Worm (Caenorhabditis elegans) whole organism, midembryonic: ENCODE results near the gene odr-8.

ENCODE experiments used
- cog-1 ChIP-seq: sonication (generic microtip); optimal IDR thresholded peaks from 2 replicates; lab custom pipeline; 2016; ENCODE audit warnings: missing genetic modification characterization, missing compliant biosample characterization
- flt-1 ChIP-seq: fragments of 200-800 bp; sonication (Bioruptor generic); IDR thresholded peaks from 2 replicates; pipeline ENCODE4 v1.3.6; 2022; ENCODE audit warnings: missing genetic modification characterization, missing compliant biosample characterization
- med-1 ChIP-seq: sonication (generic microtip); optimal IDR thresholded peaks from 2 replicates; lab custom pipeline; 2017; ENCODE audit warnings: missing genetic modification characterization, mild to moderate bottlenecking, missing compliant biosample characterization, antibody characterized with exemption, missing genetic modification reagents; ENCODE audit not compliant: insufficient read depth
- ztf-23 ChIP-seq: fragments of 200-800 bp; sonication (Bioruptor generic); IDR thresholded peaks from 2 replicates; pipeline ENCODE4 v1.3.6; 2022; ENCODE audit warnings: missing genetic modification reagents, missing genetic modification characterization, missing compliant biosample characterization
- ztf-29 ChIP-seq: fragments of 200-800 bp; sonication (Bioruptor generic); IDR thresholded peaks from 2 replicates; pipeline ENCODE4 v1.3.6; 2022; ENCODE audit warnings: missing genetic modification reagents, missing genetic modification characterization, missing compliant biosample characterization

DNA sequence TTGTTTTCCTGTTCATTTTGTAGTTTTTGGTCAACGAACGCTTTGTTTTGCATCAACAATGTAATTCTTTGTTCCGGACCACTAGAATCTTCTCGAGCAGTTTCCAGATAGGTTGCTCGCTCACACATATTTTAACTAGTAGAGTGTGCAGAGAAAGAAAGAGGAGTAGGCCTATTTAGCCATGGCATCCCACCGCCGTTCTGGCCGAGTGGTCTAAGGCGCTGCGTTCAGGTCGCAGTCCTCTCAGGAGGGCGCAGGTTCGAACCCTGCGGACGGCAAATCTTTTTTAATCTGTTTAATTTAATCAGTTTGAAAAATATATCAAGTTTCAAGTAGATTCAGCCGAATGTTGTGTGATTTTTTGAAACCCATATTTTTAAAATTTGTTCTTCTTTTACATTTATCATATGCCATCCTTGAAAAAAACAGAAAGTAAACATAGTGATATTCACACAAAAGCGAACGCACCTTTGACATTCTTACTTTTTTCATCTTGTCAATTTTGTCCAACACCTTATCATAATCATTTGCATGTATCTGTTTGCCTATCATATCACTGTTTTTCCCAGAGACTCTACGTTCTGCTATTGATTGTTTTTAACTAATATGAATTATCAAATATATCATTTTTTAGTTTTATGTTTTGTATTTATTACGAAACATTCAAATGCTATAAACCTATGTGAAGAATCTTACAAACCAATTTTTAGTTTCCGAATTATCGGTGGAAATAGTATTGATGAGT lies 25.7 kb downstream of the odr-8 start, which contains the start of gene try-3:
- TF ChIP-seq flt-1 (GFP tag; lab: Robert Waterston, UW) (peak; percentile 92), ztf-29 (0 out of 2 replicates have a peak, but pooled peaks have one; percentile 46), ztf-23 (peak; percentile 84), cog-1 (tag; lab: Kevin White, UChicago) (peak; percentile 56), med-1 (peak; percentile 43)
